Fruit fly (Drosophila melanogaster): ENCODE results near the gene aub.

The aub gene

DNA sequence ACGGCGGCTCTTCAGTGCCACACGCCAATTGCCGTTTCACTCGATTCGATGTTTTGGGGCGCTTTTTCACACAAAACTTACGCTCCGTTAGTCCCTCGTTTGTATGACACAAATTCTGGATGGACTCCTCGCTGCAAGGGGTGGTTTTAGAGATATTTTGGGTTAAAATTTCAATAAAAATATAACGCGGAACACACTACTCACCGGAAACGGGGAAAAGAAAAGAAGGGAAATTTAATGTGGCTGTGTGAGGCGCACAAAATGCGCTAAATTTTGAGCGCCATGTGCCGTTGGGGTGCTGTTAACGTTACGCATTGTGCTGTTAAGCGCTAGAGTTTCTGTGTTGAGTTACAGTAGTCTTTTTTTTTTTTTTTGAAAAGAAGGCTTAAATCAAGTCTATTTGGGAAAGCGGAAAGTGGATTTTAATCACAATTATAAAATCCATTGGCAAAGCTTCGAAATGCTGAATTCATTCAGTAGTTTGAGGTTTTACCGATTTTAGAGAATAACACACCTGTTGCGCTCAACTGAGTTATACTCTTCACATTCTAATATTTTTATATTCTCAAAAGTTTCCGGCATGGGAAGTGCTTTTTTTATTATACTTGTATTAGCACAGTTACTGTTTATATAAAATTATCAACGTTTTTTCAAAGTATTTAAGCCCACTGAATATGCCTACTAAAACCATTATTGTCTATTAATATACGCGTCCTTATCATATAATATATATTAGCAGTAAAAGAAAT lies 2.8 kb upstream of the aub start, which contains the start of gene RpL9 (continued):
- TF ChIP-seq lilli (GFP tag; optimal IDR thresholded peaks at IDR 0.05) (peak; percentile 45), kni (GFP tag; optimal IDR thresholded peaks at IDR 0.05) (no peak), HLHmδ (GFP tag; optimal IDR thresholded peaks at IDR 0.05) (peak; percentile 79), CG11695 (GFP tag; IDR thresholded peaks at IDR 0.05) (peak; percentile 51; the same call in 1 of the 3 replicates), CG7839 (tag; optimal IDR thresholded peaks at IDR 0.05) (no peak), hth (optimal IDR thresholded peaks at IDR 0.05) (no peak), CrebB (tag; optimal IDR thresholded peaks at IDR 0.05) (peak; percentile 84), CG10543 (GFP tag; optimal IDR thresholded peaks at IDR 0.05) (no peak), CG5245 (GFP tag; optimal IDR thresholded peaks at IDR 0.05) (peak; percentile 20), stc (GFP tag; IDR thresholded peaks at IDR 0.05) (peak; percentile 67), CG11456 (GFP tag; IDR thresholded peaks at IDR 0.05) (no peak), NfI (GFP tag; optimal IDR thresholded peaks at IDR 0.05) (no peak), Nf-YA (GFP tag; IDR thresholded peaks at IDR 0.05) (peak; percentile 49; the same call in 1 of the 2 replicates), grn (GFP tag; optimal IDR thresholded peaks at IDR 0.05) (no peak), Dref (GFP tag; IDR thresholded peaks at IDR 0.05) (no peak), CG14710 (tag; optimal IDR thresholded peaks at IDR 0.05) (peak; percentile 56), Rfx (GFP tag; IDR thresholded peaks at IDR 0.05) (no peak; the same call in 1 of the 2 replicates), CG10462 (GFP tag; optimal IDR thresholded peaks at IDR 0.05) (no peak), dati (GFP tag; IDR thresholded peaks at IDR 0.05) (0 out of 2 replicates have a peak, but pooled peaks have one; percentile 35), CG13123 (GFP tag; optimal IDR thresholded peaks at IDR 0.05) (no peak), ato (GFP tag; IDR thresholded peaks at IDR 0.05; ENCODE audit: partially characterized antibody) (no peak), CG15479 (GFP tag; optimal IDR thresholded peaks at IDR 0.05) (no peak), fu2 (GFP tag; optimal IDR thresholded peaks at IDR 0.05) (no peak), CG30431 (GFP tag; optimal IDR thresholded peaks at IDR 0.05) (no peak), Aef1 (GFP tag; IDR thresholded peaks at IDR 0.05) (no peak), CG6272 (GFP tag; IDR thresholded peaks at IDR 0.05) (no peak), ara (GFP tag; IDR thresholded peaks at IDR 0.05) (peak; percentile 68; the same call in 1 of the 2 replicates), oc (tag; optimal IDR thresholded peaks at IDR 0.05) (no peak), ftz-f1 (GFP tag; optimal IDR thresholded peaks at IDR 0.05) (no peak), tap (tag; optimal IDR thresholded peaks at IDR 0.05) (no peak), Doc2 (GFP tag; IDR thresholded peaks at IDR 0.05) (no peak), Gsc (GFP tag; IDR thresholded peaks at IDR 0.05) (no peak), sd (tag; optimal IDR thresholded peaks at IDR 0.05) (no peak), jigr1 (GFP tag; IDR thresholded peaks at IDR 0.05) (no peak), dmrt11E (tag; optimal IDR thresholded peaks at IDR 0.05) (peak; percentile 49), sna (GFP tag; IDR thresholded peaks at IDR 0.05; ENCODE audit: partially characterized antibody) (no peak), CG16813 (GFP tag; IDR thresholded peaks at IDR 0.05; ENCODE audit: partially characterized antibody) (no peak), da (GFP tag; optimal IDR thresholded peaks at IDR 0.05) (peak; percentile 30), Elba2 (GFP tag; optimal IDR thresholded peaks at IDR 0.05) (peak; percentile 51), CG9817 (tag; optimal IDR thresholded peaks at IDR 0.05) (no peak), NFAT (GFP tag; IDR thresholded peaks at IDR 0.05) (no peak; the same call in 1 of the 2 replicates), bsh (GFP tag; optimal IDR thresholded peaks at IDR 0.05) (peak in 1 of 2 experiments; percentile 65), chinmo (GFP tag; IDR thresholded peaks at IDR 0.05; ENCODE audit: partially characterized antibody) (no peak), CG10565 (GFP tag; optimal IDR thresholded peaks at IDR 0.05) (no peak), HmgZ (tag; optimal IDR thresholded peaks at IDR 0.05) (peak; percentile 30), tna (GFP tag; IDR thresholded peaks at IDR 0.05; ENCODE audit: partially characterized antibody) (no peak), cato (GFP tag; optimal IDR thresholded peaks at IDR 0.05; ENCODE audit: borderline replicate concordance) (no peak), CG18599 (GFP tag; optimal IDR thresholded peaks at IDR 0.05) (no peak), fd3F (GFP tag; optimal IDR thresholded peaks at IDR 0.05) (peak; percentile 42)

Measured in whole organism, embryonic.